Fruit fly (Drosophila melanogaster): ENCODE results near the gene knk.
A peak's percentile ranks its signal among the peaks of the same experiment; 100 is the strongest.

Gene knk

dm6 chr3R:10132906-10133416, 7.5 kb upstream of the knk start (continued):
- TF ChIP-seq Trl (optimal IDR thresholded peaks at IDR 0.05) (peak; percentile 50 to 71), Trl (GFP tag; optimal IDR thresholded peaks at IDR 0.05) (peak; percentile 8), CG16813 (GFP tag; IDR thresholded peaks at IDR 0.05; ENCODE audit: partially characterized antibody) (no peak), CG12219 (GFP tag; optimal IDR thresholded peaks at IDR 0.05) (no peak), Atf6 (GFP tag; IDR thresholded peaks at IDR 0.05) (no peak), wdn (GFP tag; IDR thresholded peaks at IDR 0.05) (no peak), tin (GFP tag; optimal IDR thresholded peaks at IDR 0.05) (peak; percentile 9), Poxn (GFP tag; IDR thresholded peaks at IDR 0.05) (no peak), D19A (tag; optimal IDR thresholded peaks at IDR 0.05) (peak; percentile 84), CG1792 (GFP tag; optimal IDR thresholded peaks at IDR 0.05) (no peak), h (optimal IDR thresholded peaks at IDR 0.05) (no peak), CG11504 (tag; optimal IDR thresholded peaks at IDR 0.05) (peak; percentile 35), CG4617 (GFP tag; optimal IDR thresholded peaks at IDR 0.05; ENCODE audit: borderline replicate concordance) (no peak), row (GFP tag; IDR thresholded peaks at IDR 0.05) (peak; percentile 48; the same call in 2 of the 3 replicates), Fer3 (tag; optimal IDR thresholded peaks at IDR 0.05) (no peak), Doc3 (GFP tag; IDR thresholded peaks at IDR 0.05; ENCODE audit: partially characterized antibody) (no peak), Opbp (GFP tag; IDR thresholded peaks at IDR 0.05; ENCODE audit: partially characterized antibody) (no peak), trem (tag; optimal IDR thresholded peaks at IDR 0.05) (peak; percentile 98), slbo (GFP tag; IDR thresholded peaks at IDR 0.05) (0 out of 2 replicates have a peak, but pooled peaks have one; percentile 26), CG18599 (GFP tag; optimal IDR thresholded peaks at IDR 0.05) (peak; percentile 45), CG10565 (GFP tag; optimal IDR thresholded peaks at IDR 0.05) (no peak), Side (GFP tag; optimal IDR thresholded peaks at IDR 0.05) (no peak), CG2120 (GFP tag; optimal IDR thresholded peaks at IDR 0.05) (peak; percentile 28), CG6854 (GFP tag; optimal IDR thresholded peaks at IDR 0.05) (no peak), psq (GFP tag; optimal IDR thresholded peaks at IDR 0.05) (peak; percentile 50), CG12769 (tag; optimal IDR thresholded peaks at IDR 0.05) (no peak), CG1024 (GFP tag; IDR thresholded peaks at IDR 0.05) (no peak), CG42726 (GFP tag; IDR thresholded peaks at IDR 0.05; ENCODE audit: partially characterized antibody) (no peak), Abd-B (GFP tag; optimal IDR thresholded peaks at IDR 0.05) (no peak), stwl (tag; optimal IDR thresholded peaks at IDR 0.05) (peak; percentile 26), CG12155 (GFP tag; optimal IDR thresholded peaks at IDR 0.05) (peak; percentile 23), odd (GFP tag; optimal IDR thresholded peaks at IDR 0.05) (no peak), CG17359 (tag; optimal IDR thresholded peaks at IDR 0.05) (peak; percentile 26), CG13775 (GFP tag; optimal IDR thresholded peaks at IDR 0.05) (no peak), Vsx1 (GFP tag; optimal IDR thresholded peaks at IDR 0.05) (peak; percentile 31), Mrtf (GFP tag; IDR thresholded peaks at IDR 0.05) (no peak), H2.0 (GFP tag; IDR thresholded peaks at IDR 0.05) (no peak), CG8924 (tag; optimal IDR thresholded peaks at IDR 0.05) (peak; percentile 15), Nf-YA (GFP tag; IDR thresholded peaks at IDR 0.05) (no peak), CG8944 (GFP tag; optimal IDR thresholded peaks at IDR 0.05) (no peak), tio (GFP tag; optimal IDR thresholded peaks at IDR 0.05) (no peak), CG13894 (tag; optimal IDR thresholded peaks at IDR 0.05) (no peak), CG2712 (tag; optimal IDR thresholded peaks at IDR 0.05) (peak; percentile 20), Fer1 (GFP tag; optimal IDR thresholded peaks at IDR 0.05) (no peak), Tbp (GFP tag; optimal IDR thresholded peaks at IDR 0.05) (no peak), CG31441 (GFP tag; IDR thresholded peaks at IDR 0.05) (0 out of 2 replicates have a peak, but pooled peaks have one; percentile 24), CG6254 (GFP tag; optimal IDR thresholded peaks at IDR 0.05) (no peak), CG4424 (GFP tag; optimal IDR thresholded peaks at IDR 0.05) (no peak), CG12744 (GFP tag; optimal IDR thresholded peaks at IDR 0.05) (no peak), danr (GFP tag; IDR thresholded peaks at IDR 0.05) (no peak), CG10979 (tag; optimal IDR thresholded peaks at IDR 0.05) (peak; percentile 2)

All from whole organism, embryonic.